Comparison of ENCODE assay signal across 3 fruit fly cellular contexts in genomic region chr3L:4684622-4685276, dm6.
A peak's percentile ranks its signal among the peaks of the same experiment; 100 is the strongest.
TF ChIP-seq lines count a peak whose summit lies in the region.

No protein-coding gene starts in this region.

- no peak for TF ChIP-seq CTCF in whole organism, embryonic (GFP tag; optimal IDR thresholded peaks at IDR 0.05; lab: Kevin White, UChicago)

TF ChIP-seq in whole organism, embryonic, 481 proteins besides CTCF, POLR2A, EP300 and RAD21:
- TF ChIP-seq Bdp1 (GFP tag; optimal IDR thresholded peaks at IDR 0.05; lab: Kevin White, UChicago) (no peak), cwo (GFP tag; optimal IDR thresholded peaks at IDR 0.05; lab: Kevin White, UChicago) (peak; percentile 64), Hr78 (GFP tag; optimal IDR thresholded peaks at IDR 0.05; lab: Kevin White, UChicago) (peak in 1 of 2 experiments; percentile 71), CG11456 (GFP tag; IDR thresholded peaks at IDR 0.05; lab: Robert Waterston, UW) (0 out of 3 replicates have a peak, but pooled peaks have one; percentile 37), Hr39 (optimal IDR thresholded peaks at IDR 0.05; lab: Kevin White, UChicago) (peak; percentile 73), da (GFP tag; optimal IDR thresholded peaks at IDR 0.05; lab: Kevin White, UChicago) (no peak), CG12104 (GFP tag; optimal IDR thresholded peaks at IDR 0.05; lab: Kevin White, UChicago) (no peak), tx (GFP tag; optimal IDR thresholded peaks at IDR 0.05; lab: Kevin White, UChicago) (no peak)

TF ChIP-seq in whole organism, prepupa, 60 proteins besides CTCF, POLR2A, EP300 and RAD21:
- TF ChIP-seq pdm3 (GFP tag; optimal IDR thresholded peaks at IDR 0.05; lab: Kevin White, UChicago) = no peak
- peak; percentile 80 for TF ChIP-seq svp (GFP tag; lab: Kevin White, UChicago)
- TF ChIP-seq Smox (GFP tag; optimal IDR thresholded peaks at IDR 0.05; lab: Kevin White, UChicago) = no peak
- peak; percentile 66 for TF ChIP-seq Eip78C (GFP tag; lab: Kevin White, UChicago)
- TF ChIP-seq CG6792 (GFP tag; optimal IDR thresholded peaks at IDR 0.05; lab: Kevin White, UChicago) = no peak
- no peak for TF ChIP-seq Hr39 (GFP tag; optimal IDR thresholded peaks at IDR 0.05; lab: Kevin White, UChicago)
- TF ChIP-seq Eip75B (GFP tag; optimal IDR thresholded peaks at IDR 0.05; lab: Kevin White, UChicago) = no peak
- no peak for TF ChIP-seq net (GFP tag; optimal IDR thresholded peaks at IDR 0.05; lab: Kevin White, UChicago)
- TF ChIP-seq Met (GFP tag; optimal IDR thresholded peaks at IDR 0.05; lab: Kevin White, UChicago) = no peak
TF ChIP-seq in whole organism, prepupa: peak in this region for 2.

TF ChIP-seq in whole organism, pupa, 21 proteins besides CTCF, POLR2A, EP300 and RAD21:
- TF ChIP-seq CG32121 (GFP tag; IDR thresholded peaks at IDR 0.05; lab: Robert Waterston, UW) (no peak), CG9948 (tag; optimal IDR thresholded peaks at IDR 0.05; lab: Kevin White, UChicago) (no peak), CG4496 (GFP tag; IDR thresholded peaks at IDR 0.05; lab: Robert Waterston, UW) (no peak), CG10348 (GFP tag; IDR thresholded peaks at IDR 0.05; lab: Robert Waterston, UW) (0 out of 2 replicates have a peak, but pooled peaks have one; percentile 19), Snoo (tag; optimal IDR thresholded peaks at IDR 0.05; lab: Kevin White, UChicago) (no peak)
TF ChIP-seq in whole organism, pupa: peak in this region for 1.

Comparison
In these comparisons a context has a peak if more than half of its experiments do, and no peak if none do; other contexts are left out.
1. Of the 7 proteins assayed by ChIP-seq in both whole organism, embryonic and whole organism, prepupa: peak only in whole organism, embryonic: Hr39; only in whole organism, prepupa: none; in both: none; in neither: 6.